Fruit fly (Drosophila melanogaster) whole organism, embryonic: ENCODE data around the gene CG10005.

Experiments used
- ATbp ChIP-seq: fragments of 200-800 bp; sonication (Bioruptor generic); optimal IDR thresholded peaks from 2 replicates; lab custom pipeline; 2017; ENCODE audit warnings: missing biosample characterization, mild to moderate bottlenecking, missing genetic modification characterization, missing genetic modification reagents
- B-H2 ChIP-seq: fragments of 200-800 bp; sonication (Bioruptor generic); optimal IDR thresholded peaks from 2 replicates; lab custom pipeline; 2018; ENCODE audit warnings: missing biosample characterization, mild to moderate bottlenecking, missing genetic modification characterization
- Bdp1 ChIP-seq: fragments of 200-800 bp; sonication (Bioruptor generic); optimal IDR thresholded peaks from 3 replicates; lab custom pipeline; 2016; ENCODE audit warnings: missing biosample characterization, missing genetic modification characterization
- Bgb ChIP-seq: fragments of 200-800 bp; sonication (Bioruptor generic); IDR thresholded peaks from 2 replicates; pipeline ENCODE4 v1.3.6; 2022; ENCODE audit warnings: missing biosample characterization, missing genetic modification characterization; ENCODE audit not compliant: partially characterized antibody
- C15 ChIP-seq: fragments of 200-800 bp; sonication (Bioruptor generic); IDR thresholded peaks from 3 replicates; pipeline ENCODE4 v1.3.6; 2022; ENCODE audit warnings: missing biosample characterization, missing genetic modification characterization
- CG11398 ChIP-seq: fragments of 200-800 bp; sonication (Bioruptor generic); optimal IDR thresholded peaks from 2 replicates; lab custom pipeline; 2016; ENCODE audit warnings: missing biosample characterization, missing genetic modification characterization
- CG11723 ChIP-seq: fragments of 200-800 bp; sonication (Bioruptor generic); optimal IDR thresholded peaks from 2 replicates; lab custom pipeline; 2017; ENCODE audit warnings: missing biosample characterization, mild to moderate bottlenecking, missing genetic modification characterization
- CG12071 ChIP-seq: fragments of 200-800 bp; sonication (Bioruptor generic); optimal IDR thresholded peaks from 3 replicates; lab custom pipeline; 2018; ENCODE audit warnings: missing biosample characterization, mild to moderate bottlenecking, missing genetic modification characterization
- CG15479 ChIP-seq: fragments of 200-800 bp; sonication (Bioruptor generic); optimal IDR thresholded peaks from 3 replicates; lab custom pipeline; 2019; ENCODE audit warnings: missing biosample characterization, mild to moderate bottlenecking, missing genetic modification characterization, moderate library complexity
- CG18262 ChIP-seq: fragments of 200-800 bp; optimal IDR thresholded peaks from 3 replicates; lab custom pipeline; 2019; ENCODE audit warnings: missing biosample characterization, mild to moderate bottlenecking, missing genetic modification characterization, moderate library complexity
- CG3281 ChIP-seq: fragments of 200-800 bp; sonication (Bioruptor generic); optimal IDR thresholded peaks from 3 replicates; lab custom pipeline; 2017; ENCODE audit warnings: missing biosample characterization, mild to moderate bottlenecking, missing genetic modification characterization
- CG3995 ChIP-seq: fragments of 200-800 bp; sonication (Bioruptor generic); optimal IDR thresholded peaks from 3 replicates; lab custom pipeline; 2016; ENCODE audit warnings: missing biosample characterization, missing genetic modification characterization
- CG4424 ChIP-seq: fragments of 200-800 bp; sonication (Bioruptor generic); optimal IDR thresholded peaks from 3 replicates; lab custom pipeline; 2016; ENCODE audit warnings: missing biosample characterization, missing genetic modification characterization
- CG7556 ChIP-seq: fragments of 200-800 bp; sonication (Bioruptor generic); optimal IDR thresholded peaks from 2 replicates; lab custom pipeline; 2017; ENCODE audit warnings: missing biosample characterization, mild to moderate bottlenecking, missing genetic modification characterization
- CG8281 ChIP-seq: fragments of 200-800 bp; sonication (Bioruptor generic); optimal IDR thresholded peaks from 2 replicates; lab custom pipeline; 2018; ENCODE audit warnings: missing biosample characterization, mild to moderate bottlenecking, missing genetic modification characterization, moderate library complexity
- CG9215 ChIP-seq: fragments of 200-800 bp; sonication (Bioruptor generic); IDR thresholded peaks from 2 replicates; pipeline ENCODE4 v1.3.6; 2022; ENCODE audit warnings: missing biosample characterization, missing genetic modification characterization
- Dbx ChIP-seq: fragments of 200-800 bp; sonication (Bioruptor generic); IDR thresholded peaks from 3 replicates; pipeline ENCODE4 v1.3.6; 2022; ENCODE audit warnings: missing biosample characterization, missing genetic modification characterization
- Dip2 ChIP-seq: fragments of 200-800 bp; sonication (Bioruptor generic); IDR thresholded peaks from 2 replicates; pipeline ENCODE4 v1.3.6; 2022; ENCODE audit warnings: missing biosample characterization, missing genetic modification characterization
- HHEX ChIP-seq: fragments of 200-800 bp; sonication (Bioruptor generic); optimal IDR thresholded peaks from 3 replicates; lab custom pipeline; 2017; ENCODE audit warnings: missing biosample characterization, mild to moderate bottlenecking, missing genetic modification characterization, missing genetic modification reagents
- Med ChIP-seq: fragments of 200-800 bp; sonication (Bioruptor generic); peaks from one replicate; lab custom pipeline; 2016; ENCODE audit warnings: missing biosample characterization, missing genetic modification characterization, mild to moderate bottlenecking, inconsistent platforms, moderate library complexity
- NfI ChIP-seq: fragments of 200-800 bp; sonication (Bioruptor generic); optimal IDR thresholded peaks from 3 replicates; lab custom pipeline; 2018; ENCODE audit warnings: missing biosample characterization, mild to moderate bottlenecking, missing genetic modification characterization, moderate library complexity
- PHDP ChIP-seq: fragments of 200-800 bp; sonication (Bioruptor generic); optimal IDR thresholded peaks from 3 replicates; lab custom pipeline; 2018; ENCODE audit warnings: missing biosample characterization, mild to moderate bottlenecking, missing genetic modification characterization, moderate library complexity
- Rfx ChIP-seq: fragments of 200-800 bp; sonication (Bioruptor generic); IDR thresholded peaks from 2 replicates; pipeline ENCODE4 v1.3.6; 2022; ENCODE audit warnings: missing biosample characterization, missing genetic modification characterization
- Trl ChIP-seq, 3 experiments: fragments of >200 bp in 2 of 3; fragments of 200-800 bp in 1 of 3; sonication (Bioruptor generic) in 1 of 3; optimal IDR thresholded peaks; 2 replicates in 1 of 3; 3 replicates in 2 of 3; lab custom pipeline; 2016 to 2017; ENCODE audit warnings: missing biosample characterization in 1 of 3, missing genetic modification characterization in 1 of 3
- ase ChIP-seq: fragments of 200-800 bp; sonication (Bioruptor generic); IDR thresholded peaks from 3 replicates; pipeline ENCODE4 v1.3.6; 2022; ENCODE audit warnings: missing biosample characterization, missing genetic modification characterization
- cg ChIP-seq: fragments of 200-800 bp; sonication (Bioruptor generic); optimal IDR thresholded peaks from 3 replicates; lab custom pipeline; 2019; ENCODE audit warnings: missing biosample characterization, mild to moderate bottlenecking, missing genetic modification characterization, moderate library complexity
- chinmo ChIP-seq: fragments of 200-800 bp; sonication (Bioruptor generic); IDR thresholded peaks from 4 replicates; pipeline ENCODE4 v1.3.6; 2022; ENCODE audit warnings: missing biosample characterization, missing genetic modification characterization; ENCODE audit not compliant: partially characterized antibody
- ci ChIP-seq: fragments of 200-800 bp; sonication (Bioruptor generic); IDR thresholded peaks from 3 replicates; pipeline ENCODE4 v1.3.6; 2022; ENCODE audit warnings: missing biosample characterization, missing genetic modification characterization
- ewg ChIP-seq: fragments of 200-800 bp; sonication (Bioruptor generic); optimal IDR thresholded peaks from 3 replicates; lab custom pipeline; 2017; ENCODE audit warnings: mild to moderate bottlenecking, missing biosample characterization, missing genetic modification reagents, missing genetic modification characterization
- gcm2 ChIP-seq: fragments of 200-800 bp; sonication (Bioruptor generic); optimal IDR thresholded peaks from 2 replicates; lab custom pipeline; 2016; ENCODE audit warnings: missing biosample characterization, missing genetic modification characterization
- lab ChIP-seq: fragments of 200-800 bp; sonication (Bioruptor generic); optimal IDR thresholded peaks from 3 replicates; lab custom pipeline; 2017; ENCODE audit warnings: missing biosample characterization, missing genetic modification characterization, mild to moderate bottlenecking, moderate library complexity, missing genetic modification reagents
- nmo ChIP-seq: fragments of 200-800 bp; sonication (Bioruptor generic); optimal IDR thresholded peaks from 2 replicates; lab custom pipeline; 2018; ENCODE audit warnings: missing biosample characterization, mild to moderate bottlenecking, missing genetic modification characterization, moderate library complexity
- oc ChIP-seq: fragments of 200-800 bp; sonication (Bioruptor generic); optimal IDR thresholded peaks from 2 replicates; lab custom pipeline; 2018; ENCODE audit warnings: missing biosample characterization, mild to moderate bottlenecking, missing genetic modification characterization, moderate library complexity
- psq ChIP-seq: fragments of 200-800 bp; sonication (Bioruptor generic); optimal IDR thresholded peaks from 2 replicates; lab custom pipeline; 2017; ENCODE audit warnings: missing biosample characterization, missing genetic modification characterization
- sug ChIP-seq: fragments of 200-800 bp; optimal IDR thresholded peaks from 2 replicates; lab custom pipeline; 2019; ENCODE audit warnings: missing biosample characterization, mild to moderate bottlenecking, missing genetic modification characterization, moderate library complexity
- zfh2 ChIP-seq: fragments of 200-800 bp; sonication (Bioruptor generic); optimal IDR thresholded peaks from 2 replicates; lab custom pipeline; 2016; ENCODE audit warnings: missing biosample characterization, missing genetic modification characterization

The CG10005 gene

dm6 chr3R:11992934-11993670, 16.1 kb upstream of the CG10005 start, which contains the start of gene mfas (continued):
- TF ChIP-seq Dbx (GFP tag; lab: Robert Waterston, UW) (peak; percentile 12; the same call in 1 of the 3 replicates), CG18262 (peak; percentile 2), cg (peak; percentile 67), ci (peak; percentile 54; the same call in 1 of the 3 replicates), CG7556 (GFP tag; lab: Kevin White, UChicago) (no peak), CG11723 (GFP tag; lab: Kevin White, UChicago) (peak; percentile 7), gcm2 (GFP tag; lab: Kevin White, UChicago) (no peak), ase (GFP tag; lab: Robert Waterston, UW) (no peak), Dip2 (GFP tag; lab: Robert Waterston, UW) (no peak), ewg (no peak), NfI (GFP tag; lab: Kevin White, UChicago) (no peak), CG3281 (GFP tag; lab: Kevin White, UChicago) (no peak), Bgb (peak; percentile 7; the same call in 1 of the 2 replicates), CG15479 (GFP tag; lab: Kevin White, UChicago) (no peak), HHEX (peak; percentile 17), Trl (optimal IDR thresholded peaks at IDR 0.05; lab: Kevin White, UChicago) (peak; percentile 39 to 44), Trl (GFP tag; optimal IDR thresholded peaks at IDR 0.05; lab: Kevin White, UChicago) (no peak), CG3995 (peak; percentile 1), Rfx (GFP tag; lab: Robert Waterston, UW) (no peak), CG8281 (tag; lab: Kevin White, UChicago) (no peak)

dm6 chr3R:11991538-11992164, 14.7 kb upstream of the CG10005 start:
- peak; percentile 52 for TF ChIP-seq ATbp
- no peak for TF ChIP-seq zfh2 (GFP tag; lab: Kevin White, UChicago)
- no peak for TF ChIP-seq Bdp1 (GFP tag; lab: Kevin White, UChicago)
- TF ChIP-seq sug (tag; lab: Kevin White, UChicago): no peak
- TF ChIP-seq B-H2 (GFP tag; lab: Kevin White, UChicago): no peak
- peak; percentile 45 for TF ChIP-seq Med (GFP tag; lab: Kevin White, UChicago)
- TF ChIP-seq lab (GFP tag; lab: Kevin White, UChicago): peak; percentile 5
- peak; percentile 10 for TF ChIP-seq CG12071
- TF ChIP-seq nmo (GFP tag; lab: Kevin White, UChicago): no peak
- TF ChIP-seq psq (GFP tag; lab: Kevin White, UChicago): no peak
- TF ChIP-seq Rfx (GFP tag; lab: Robert Waterston, UW): 0 out of 2 replicates have a peak, but pooled peaks have one; percentile 20
- TF ChIP-seq CG4424 (GFP tag; lab: Kevin White, UChicago): no peak
- no peak for TF ChIP-seq CG11398 (GFP tag; lab: Kevin White, UChicago)
- TF ChIP-seq C15 (GFP tag; lab: Robert Waterston, UW): 0 out of 3 replicates have a peak, but pooled peaks have one; percentile 30
- TF ChIP-seq PHDP (tag; lab: Kevin White, UChicago): peak; percentile 5

DNA sequence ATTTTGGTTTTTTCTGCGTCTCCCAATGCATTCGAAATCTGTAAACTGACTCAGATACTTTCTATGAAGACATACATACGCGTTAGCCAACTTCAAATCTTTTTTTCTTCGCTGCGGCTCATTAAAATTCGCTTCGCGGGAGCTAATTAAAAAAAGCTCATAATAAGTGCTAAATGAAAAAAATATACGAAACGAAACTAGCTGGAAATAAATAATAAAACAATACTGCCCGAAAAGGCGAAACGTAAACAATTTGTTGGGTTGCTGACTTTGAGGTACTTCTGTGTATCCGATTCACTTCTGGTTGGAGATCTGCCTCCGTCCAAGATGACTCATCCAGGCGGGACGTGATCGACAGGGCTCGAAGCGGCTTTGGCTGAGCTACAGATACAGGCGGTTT, 13.0 kb upstream of the CG10005 start:
- TF ChIP-seq CG9215 (GFP tag; lab: Robert Waterston, UW): no peak
- TF ChIP-seq chinmo (GFP tag; lab: Robert Waterston, UW): 0 out of 4 replicates have a peak, but pooled peaks have one; percentile 53
- peak; percentile 29 for TF ChIP-seq oc (tag; lab: Kevin White, UChicago)
- TF ChIP-seq Dbx (GFP tag; lab: Robert Waterston, UW): no peak
